Fruit fly (Drosophila melanogaster) whole organism, embryonic: ENCODE results near the gene CG14356.

Source experiments
- Blimp-1 ChIP-seq: fragments of 200-800 bp; sonication (Bioruptor generic); optimal IDR thresholded peaks from 3 replicates; lab custom pipeline; 2018; ENCODE audit warnings: missing biosample characterization, missing genetic modification characterization, mild to moderate bottlenecking, moderate library complexity, missing genetic modification reagents
- bigmax ChIP-seq: fragments of 200-800 bp; sonication (Bioruptor generic); optimal IDR thresholded peaks from 2 replicates; lab custom pipeline; 2018; ENCODE audit warnings: missing biosample characterization, mild to moderate bottlenecking, missing genetic modification characterization
- kay ChIP-seq: fragments of 200-800 bp; sonication (Bioruptor generic); optimal IDR thresholded peaks from 2 replicates; lab custom pipeline; 2016; ENCODE audit warnings: missing biosample characterization, missing genetic modification characterization
- lola ChIP-seq, 3 experiments: fragments of >200 bp in 2 of 3; fragments of 200-800 bp in 1 of 3; sonication (Bioruptor generic) in 1 of 3; optimal IDR thresholded peaks; 2 replicates each; lab custom pipeline; 2017 to 2019; ENCODE audit warnings: missing biosample characterization in 3 of 3, missing genetic modification characterization in 3 of 3, mild to moderate bottlenecking in 1 of 3, moderate library complexity in 1 of 3
- nom ChIP-seq: fragments of 200-800 bp; sonication (Bioruptor generic); optimal IDR thresholded peaks from 2 replicates; lab custom pipeline; 2017; ENCODE audit warnings: missing biosample characterization, missing genetic modification characterization, mild to moderate bottlenecking, moderate library complexity, missing genetic modification reagents
- scrt ChIP-seq: fragments of 200-800 bp; sonication (Bioruptor generic); optimal IDR thresholded peaks from 2 replicates; lab custom pipeline; 2018; ENCODE audit warnings: missing biosample characterization, mild to moderate bottlenecking, missing genetic modification characterization, moderate library complexity

DNA sequence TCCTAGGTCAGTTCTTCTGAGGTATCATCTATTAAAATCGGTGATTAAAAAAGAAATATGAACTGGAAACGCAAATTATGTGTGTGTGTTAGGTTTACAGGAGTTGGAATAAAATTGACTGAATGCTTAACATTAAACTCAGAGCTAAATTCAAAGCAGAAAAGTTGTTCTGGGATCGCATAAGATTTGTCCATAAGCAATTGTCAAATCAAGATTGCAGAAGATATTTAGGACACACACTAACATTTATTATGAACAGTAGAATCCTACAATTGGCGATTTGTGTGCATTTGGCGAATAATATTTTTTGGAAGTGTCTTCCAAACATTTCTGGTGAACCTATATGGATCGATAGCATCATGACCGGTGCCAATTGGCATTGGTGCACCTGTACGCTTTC is 25.5 kb upstream of the CG14356 start, which contains the start of gene CG31533:
- no peak for TF ChIP-seq lola (GFP tag; optimal IDR thresholded peaks at IDR 0.05; lab: Kevin White, UChicago)
- TF ChIP-seq Blimp-1 (GFP tag; lab: Kevin White, UChicago): no peak
- no peak for TF ChIP-seq bigmax (GFP tag; lab: Kevin White, UChicago)
- no peak for TF ChIP-seq scrt (GFP tag; lab: Kevin White, UChicago)
- no peak for TF ChIP-seq kay (GFP tag; lab: Kevin White, UChicago)
- TF ChIP-seq nom (GFP tag; lab: Kevin White, UChicago): no peak
